Worm (Caenorhabditis elegans): ENCODE measurements around the gene srbc-45.

DNA sequence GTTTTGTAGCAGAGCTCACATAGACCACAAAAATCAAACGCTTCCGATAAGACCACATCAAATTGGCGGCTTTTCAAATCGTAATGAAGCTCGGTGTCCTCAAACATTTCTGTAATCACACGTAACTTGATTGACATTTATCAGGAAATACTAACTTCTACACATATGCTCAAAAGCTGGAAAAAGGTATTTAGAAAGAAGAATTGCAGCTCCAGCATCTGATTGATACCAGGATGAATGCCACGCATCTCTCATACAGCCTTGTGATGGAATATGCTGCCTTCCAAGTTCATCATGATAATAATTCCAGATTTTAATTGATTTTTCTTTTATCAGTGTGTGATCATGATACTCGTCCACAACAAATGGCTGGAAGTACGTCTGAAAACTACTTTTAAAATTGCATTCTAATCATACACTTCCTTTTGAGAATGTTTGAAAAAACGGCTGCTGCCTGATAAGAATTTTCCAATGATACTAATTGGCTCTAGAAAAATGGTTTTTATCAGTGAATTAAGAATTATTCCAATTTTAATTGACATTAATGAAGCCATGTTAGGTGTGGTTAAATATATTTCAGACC is 6.4 kb upstream of the srbc-45 start:
- TF ChIP-seq him-1 (tag; optimal IDR thresholded peaks at IDR 0.05) (no peak), W03F9.2 (tag; optimal IDR thresholded peaks at IDR 0.05) (no peak)

All from whole organism, L4/young adult.